Worm (Caenorhabditis elegans): Measurements from ENCODE around the gene imp-2.

Gene imp-2

DNA sequence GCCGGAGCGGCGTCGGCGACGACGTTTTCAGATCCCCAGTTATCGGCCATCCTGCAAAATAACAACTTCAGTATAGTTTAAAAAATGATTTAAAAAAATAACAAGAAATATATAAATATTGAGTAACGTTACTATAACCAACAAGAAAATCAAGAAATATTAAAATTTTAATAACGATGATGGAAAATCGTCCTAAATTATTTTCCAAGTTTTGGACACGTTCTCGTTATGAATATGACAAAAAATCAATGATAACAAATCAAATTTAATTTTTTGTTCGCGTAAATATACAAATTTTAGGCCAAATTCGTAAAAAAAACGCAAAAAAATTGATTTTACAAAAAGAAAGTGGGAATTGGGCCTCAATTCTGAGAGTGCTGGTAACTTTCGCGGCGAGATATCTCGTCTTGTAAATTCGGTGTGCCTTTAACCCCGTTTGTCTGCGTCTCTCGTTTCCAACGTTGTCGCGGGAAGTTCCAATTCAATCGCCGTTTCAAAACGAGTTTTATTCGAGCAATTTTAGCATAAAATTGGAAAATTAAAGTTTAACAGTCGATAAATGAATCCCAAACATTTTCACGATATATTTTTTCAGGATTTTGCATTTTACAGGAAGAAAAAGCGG, 7.6 kb downstream of the imp-2 start, which contains the start of gene rps-5 (continued):
- TF ChIP-seq nhr-19 (GFP tag; conservative IDR thresholded peaks at IDR 0.05) = peak; percentile 66
- TF ChIP-seq unc-86 (tag; optimal IDR thresholded peaks at IDR 0.05) = peak; percentile 22
- TF ChIP-seq efl-1 (optimal IDR thresholded peaks at IDR 0.05) = peak; percentile 79 to 89
- peak; percentile 84 to 99 for TF ChIP-seq efl-1 (GFP tag; optimal IDR thresholded peaks at IDR 0.05 in 1 of 2)
- TF ChIP-seq fkh-8 (tag; optimal IDR thresholded peaks at IDR 0.05) = peak; percentile 21
- TF ChIP-seq nhr-90 (tag; optimal IDR thresholded peaks at IDR 0.05; ENCODE audit: poor library complexity) = peak; percentile 35
- no peak for TF ChIP-seq nhr-11 (tag; optimal IDR thresholded peaks at IDR 0.05)
- TF ChIP-seq egl-13 (tag; optimal IDR thresholded peaks at IDR 0.05) = no peak
- no peak for TF ChIP-seq pax-3 (tag; optimal IDR thresholded peaks at IDR 0.05)
- TF ChIP-seq ama-1 (optimal IDR thresholded peaks at IDR 0.05) = no peak
- peak in 1 of 6 experiments; percentile 11 for TF ChIP-seq elt-3 (tag; optimal IDR thresholded peaks at IDR 0.05)
- TF ChIP-seq snpc-4 (tag; optimal IDR thresholded peaks at IDR 0.05) = peak; percentile 35
- TF ChIP-seq skn-1 (tag; optimal IDR thresholded peaks at IDR 0.05) = peak; percentile 44
- TF ChIP-seq unc-62 (GFP tag; optimal IDR thresholded peaks at IDR 0.05) = no peak
- TF ChIP-seq lir-3 (tag; optimal IDR thresholded peaks at IDR 0.05; ENCODE audit: poor library complexity) = no peak
- no peak for TF ChIP-seq egl-27 (tag; optimal IDR thresholded peaks at IDR 0.05)
- TF ChIP-seq ets-5 (GFP tag; IDR thresholded peaks at IDR 0.05) = no peak
- peak; percentile 44 to 71 (median 59) for TF ChIP-seq ceh-82 (tag; optimal IDR thresholded peaks at IDR 0.05)
- peak; percentile 59 for TF ChIP-seq tbx-2 (tag; optimal IDR thresholded peaks at IDR 0.05)
- TF ChIP-seq nhr-12 (tag; optimal IDR thresholded peaks at IDR 0.05) = no peak
- TF ChIP-seq isw-1 (GFP tag; IDR thresholded peaks at IDR 0.05) = peak; percentile 58
- TF ChIP-seq ztf-4 (tag; optimal IDR thresholded peaks at IDR 0.05) = no peak
- TF ChIP-seq dpl-1 (GFP tag; optimal IDR thresholded peaks at IDR 0.05) = peak; percentile 78 to 85 (median 84)
- no peak for TF ChIP-seq sox-4 (tag; optimal IDR thresholded peaks at IDR 0.05)
- no peak for TF ChIP-seq zip-4 (GFP tag; optimal IDR thresholded peaks at IDR 0.05)
- no peak for TF ChIP-seq nhr-28 (tag; optimal IDR thresholded peaks at IDR 0.05)
- no peak for TF ChIP-seq efl-3 (GFP tag; optimal IDR thresholded peaks at IDR 0.05)
- peak; percentile 43 for TF ChIP-seq jun-1 (tag; optimal IDR thresholded peaks at IDR 0.05)
- TF ChIP-seq nhr-47 (tag; optimal IDR thresholded peaks at IDR 0.05) = peak; percentile 70
- no peak for TF ChIP-seq ceh-88 (GFP tag; IDR thresholded peaks at IDR 0.05)
- peak; percentile 68 for TF ChIP-seq C16A3.4 (tag; optimal IDR thresholded peaks at IDR 0.05)
- no peak for TF ChIP-seq ceh-8 (GFP tag; optimal IDR thresholded peaks at IDR 0.05)
- TF ChIP-seq snu-23 (GFP tag; optimal IDR thresholded peaks at IDR 0.05) = peak; percentile 80
- no peak for TF ChIP-seq Y116A8C.19 (tag; optimal IDR thresholded peaks at IDR 0.05; ENCODE audit: borderline replicate concordance)
- peak; percentile 65 for TF ChIP-seq lin-14 (GFP tag; optimal IDR thresholded peaks at IDR 0.05)
- no peak for TF ChIP-seq mab-9 (GFP tag; IDR thresholded peaks at IDR 0.05)
- peak; percentile 59 for TF ChIP-seq nhr-20 (tag; optimal IDR thresholded peaks at IDR 0.05)
- peak; percentile 80 for TF ChIP-seq nhr-71 (tag; optimal IDR thresholded peaks at IDR 0.05)

DNA sequence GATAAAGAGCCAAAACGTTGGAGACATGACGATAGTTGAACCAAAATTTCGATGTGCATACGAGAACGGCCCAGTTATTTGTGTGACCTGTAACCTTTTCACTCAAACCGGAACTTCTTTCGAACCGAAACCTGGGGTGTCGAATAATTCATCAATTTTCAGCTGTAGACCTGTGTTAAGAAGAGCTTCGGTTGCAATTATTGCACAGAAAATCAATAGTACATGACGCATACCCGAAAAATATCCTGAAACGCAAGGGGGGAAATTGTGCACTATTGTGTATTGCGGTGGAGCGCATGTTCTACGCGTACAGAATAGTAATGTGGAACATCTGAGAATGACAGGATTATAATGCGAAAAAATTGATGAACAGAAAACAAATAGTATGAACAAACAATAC, 8.9 kb downstream of the imp-2 start, which contains the start of gene pigk-1:
pigk-1 (minus strand) TSS at position 248 of the 400 bp plus-strand sequence.
- TF ChIP-seq sox-4 (tag; optimal IDR thresholded peaks at IDR 0.05) (no peak), efl-3 (GFP tag; optimal IDR thresholded peaks at IDR 0.05) (no peak), fos-1 (tag; optimal IDR thresholded peaks at IDR 0.05) (peak; percentile 27), unc-30 (tag; optimal IDR thresholded peaks at IDR 0.05) (no peak), efl-1 (optimal IDR thresholded peaks at IDR 0.05) (no peak), efl-1 (GFP tag; optimal IDR thresholded peaks at IDR 0.05 in 1 of 2) (no peak), sup-37 (GFP tag; optimal IDR thresholded peaks at IDR 0.05) (no peak), hlh-4 (tag; optimal IDR thresholded peaks at IDR 0.05) (no peak), blmp-1 (tag; optimal IDR thresholded peaks at IDR 0.05) (no peak), ceh-8 (GFP tag; optimal IDR thresholded peaks at IDR 0.05) (no peak), snu-23 (GFP tag; optimal IDR thresholded peaks at IDR 0.05) (no peak), hpl-2 (GFP tag; optimal IDR thresholded peaks at IDR 0.05) (no peak), egl-13 (tag; optimal IDR thresholded peaks at IDR 0.05) (no peak), mep-1 (tag; optimal IDR thresholded peaks at IDR 0.05) (no peak), fkh-8 (tag; optimal IDR thresholded peaks at IDR 0.05) (no peak), nhr-20 (tag; optimal IDR thresholded peaks at IDR 0.05) (no peak), ceh-88 (GFP tag; IDR thresholded peaks at IDR 0.05) (no peak), dsc-1 (tag; optimal IDR thresholded peaks at IDR 0.05) (no peak), nhr-19 (GFP tag; conservative IDR thresholded peaks at IDR 0.05) (0 out of 2 replicates have a peak, but pooled peaks have one; percentile 6), nhr-77 (tag; optimal IDR thresholded peaks at IDR 0.05) (no peak), lin-13 (GFP tag; optimal IDR thresholded peaks at IDR 0.05) (no peak), mab-9 (GFP tag; IDR thresholded peaks at IDR 0.05) (no peak), unc-86 (tag; optimal IDR thresholded peaks at IDR 0.05) (no peak), lin-15B (tag; optimal IDR thresholded peaks at IDR 0.05) (no peak), lsy-2 (tag; optimal IDR thresholded peaks at IDR 0.05) (peak in 1 of 2 experiments; percentile 37), aly-2 (tag; optimal IDR thresholded peaks at IDR 0.05) (peak; percentile 7), ztf-4 (tag; optimal IDR thresholded peaks at IDR 0.05) (no peak)
